Fruit fly (Drosophila melanogaster) Kc167 (cell line): ENCODE results near the gene CG17672.

Source experiments
- Myc ChIP-seq: fragments of >200 bp; optimal IDR thresholded peaks from 2 replicates; lab custom pipeline; 2017; ENCODE audit warnings: missing external identifiers
- Sin3A ChIP-seq: fragments of >200 bp; optimal IDR thresholded peaks from 2 replicates; lab custom pipeline; 2018; ENCODE audit warnings: missing external identifiers
- h ChIP-seq: fragments of >200 bp; optimal IDR thresholded peaks from 3 replicates; lab custom pipeline; 2018; ENCODE audit warnings: missing external identifiers
- insv ChIP-seq: fragments of >200 bp; optimal IDR thresholded peaks from 3 replicates; lab custom pipeline; 2018; ENCODE audit warnings: missing external identifiers
- psq ChIP-seq: fragments of >200 bp; optimal IDR thresholded peaks from 2 replicates; lab custom pipeline; 2017; ENCODE audit warnings: missing external identifiers
- ttk ChIP-seq: sonication (Bioruptor generic); optimal IDR thresholded peaks from 2 replicates; lab custom pipeline; 2017; ENCODE audit warnings: missing external identifiers

- TF ChIP-seq Myc (lab: Kevin White, UChicago) (no peak), psq (lab: Kevin White, UChicago) (no peak), insv (lab: Kevin White, UChicago) (no peak), h (lab: Kevin White, UChicago) (no peak), ttk (lab: Kevin White, UChicago) (no peak), Sin3A (no peak)
Measured at dm6 chr3L:13058429-13058828, 29.7 kb downstream of the CG17672 start.
